Worm (Caenorhabditis elegans): ENCODE data around the gene mes-4.

- TF ChIP-seq ztf-23 (GFP tag; IDR thresholded peaks at IDR 0.05), result 0 out of 2 replicates have a peak, but pooled peaks have one; percentile 39
- peak; percentile 65 for TF ChIP-seq cog-1 (tag; optimal IDR thresholded peaks at IDR 0.05)
- no peak for TF ChIP-seq tab-1 (GFP tag; IDR thresholded peaks at IDR 0.05)
- no peak for TF ChIP-seq ref-1 (GFP tag; conservative IDR thresholded peaks at IDR 0.05)
- TF ChIP-seq ztf-29 (GFP tag; IDR thresholded peaks at IDR 0.05), result 0 out of 2 replicates have a peak, but pooled peaks have one; percentile 27
- no peak for TF ChIP-seq med-1 (GFP tag; optimal IDR thresholded peaks at IDR 0.05; ENCODE audit: insufficient read depth)
- TF ChIP-seq flt-1 (GFP tag; IDR thresholded peaks at IDR 0.05), result peak; percentile 71
- 0 out of 2 replicates have a peak, but pooled peaks have one; percentile 43 for TF ChIP-seq klf-2 (GFP tag; conservative IDR thresholded peaks at IDR 0.05)
- TF ChIP-seq T22C8.4 (GFP tag; IDR thresholded peaks at IDR 0.05), result no peak
Measured at ce11 chrV:13396426-13396825, 40.9 kb downstream of the mes-4 start.

All from whole organism, midembryonic.